Fruit fly (Drosophila melanogaster): ENCODE data around the gene SPE.

The SPE gene

DNA sequence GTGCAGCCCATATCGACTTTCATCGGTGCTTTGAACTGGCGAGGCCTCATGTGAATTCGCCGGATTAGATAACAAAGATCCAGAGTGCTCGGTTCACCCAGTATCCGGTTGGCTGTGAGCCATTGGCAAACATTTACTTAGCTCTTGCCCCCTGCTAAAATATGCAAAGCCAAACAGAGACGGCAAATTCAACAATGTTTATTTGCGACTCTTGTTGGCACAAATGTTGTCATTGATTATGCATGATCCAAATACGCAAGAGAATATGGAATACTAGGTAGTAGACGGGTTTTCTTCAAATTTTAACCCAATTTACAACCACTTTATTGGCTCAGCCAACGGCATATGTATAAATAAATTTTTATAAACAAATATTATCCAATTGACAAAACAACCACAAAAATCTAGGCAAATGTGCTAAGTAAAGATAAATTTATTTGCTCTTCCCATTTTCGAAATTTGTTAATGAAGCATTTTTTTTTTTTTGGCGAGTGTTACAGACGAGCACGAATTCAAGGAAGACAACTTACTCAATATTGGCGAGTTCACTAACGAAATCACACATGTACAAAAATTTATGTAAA is 33.4 kb upstream of the SPE start (continued):
- no peak for TF ChIP-seq vnd (GFP tag; IDR thresholded peaks at IDR 0.05; ENCODE audit: partially characterized antibody)
- peak; percentile 86 for TF ChIP-seq mirr (GFP tag; optimal IDR thresholded peaks at IDR 0.05)
- TF ChIP-seq unc-4 (GFP tag; IDR thresholded peaks at IDR 0.05; ENCODE audit: partially characterized antibody), result no peak
- TF ChIP-seq Drgx (GFP tag; IDR thresholded peaks at IDR 0.05), result no peak
- peak; percentile 97 for TF ChIP-seq Med (GFP tag)
- TF ChIP-seq CG1832 (GFP tag; optimal IDR thresholded peaks at IDR 0.05), result no peak
- peak; percentile 36 to 59 for TF ChIP-seq dpn (GFP tag; optimal IDR thresholded peaks at IDR 0.05)
- peak; percentile 25 for TF ChIP-seq CG17359 (tag; optimal IDR thresholded peaks at IDR 0.05)
- peak; percentile 18 for TF ChIP-seq CG13424 (tag; optimal IDR thresholded peaks at IDR 0.05)
- no peak for TF ChIP-seq Hmx (GFP tag; optimal IDR thresholded peaks at IDR 0.05)
- TF ChIP-seq CG8388 (GFP tag; optimal IDR thresholded peaks at IDR 0.05), result no peak
- peak; percentile 43 for TF ChIP-seq Hand (GFP tag; optimal IDR thresholded peaks at IDR 0.05)
- TF ChIP-seq inv (GFP tag; IDR thresholded peaks at IDR 0.05; ENCODE audit: partially characterized antibody), result no peak
- TF ChIP-seq CG12391 (tag; optimal IDR thresholded peaks at IDR 0.05), result no peak
- TF ChIP-seq ase (GFP tag; IDR thresholded peaks at IDR 0.05), result no peak
- TF ChIP-seq Fer2 (tag; optimal IDR thresholded peaks at IDR 0.05), result peak; percentile 41
- TF ChIP-seq tap (tag; optimal IDR thresholded peaks at IDR 0.05), result no peak
- peak; percentile 40 for TF ChIP-seq dmrt99B (tag; optimal IDR thresholded peaks at IDR 0.05)
- peak; percentile 2 for TF ChIP-seq pzg (GFP tag; optimal IDR thresholded peaks at IDR 0.05)
- TF ChIP-seq Camta (GFP tag; optimal IDR thresholded peaks at IDR 0.05), result peak; percentile 31
- no peak; the same call in 1 of the 2 replicates for TF ChIP-seq HLH3B (GFP tag; IDR thresholded peaks at IDR 0.05)
- no peak for TF ChIP-seq ab (GFP tag; optimal IDR thresholded peaks at IDR 0.05)
- peak; percentile 37; the same call in 1 of the 3 replicates for TF ChIP-seq CG7357 (GFP tag; IDR thresholded peaks at IDR 0.05)
- TF ChIP-seq HLH54F (GFP tag; optimal IDR thresholded peaks at IDR 0.05), result peak; percentile 31
- TF ChIP-seq so (GFP tag; IDR thresholded peaks at IDR 0.05), result peak; percentile 62; the same call in 2 of the 3 replicates
- peak; percentile 81 for TF ChIP-seq rib (GFP tag; IDR thresholded peaks at IDR 0.05)
- peak; percentile 51 for TF ChIP-seq D19B (GFP tag; optimal IDR thresholded peaks at IDR 0.05)
- TF ChIP-seq CG4730 (GFP tag; IDR thresholded peaks at IDR 0.05), result peak; percentile 47; the same call in 1 of the 2 replicates
- no peak for TF ChIP-seq Tbp (GFP tag; optimal IDR thresholded peaks at IDR 0.05)
- TF ChIP-seq HmgD (GFP tag; optimal IDR thresholded peaks at IDR 0.05), result no peak
- TF ChIP-seq CG14710 (tag; optimal IDR thresholded peaks at IDR 0.05), result no peak
- TF ChIP-seq en (GFP tag; optimal IDR thresholded peaks at IDR 0.05), result no peak
- peak; percentile 39; the same call in 1 of the 2 replicates for TF ChIP-seq al (GFP tag; IDR thresholded peaks at IDR 0.05)
- TF ChIP-seq Gsc (GFP tag; IDR thresholded peaks at IDR 0.05), result no peak
- TF ChIP-seq Ets97D (GFP tag; optimal IDR thresholded peaks at IDR 0.05), result no peak
- no peak for TF ChIP-seq Rx (GFP tag; IDR thresholded peaks at IDR 0.05)
- peak; percentile 67 for TF ChIP-seq CG11696 (GFP tag; IDR thresholded peaks at IDR 0.05)
- TF ChIP-seq lov (optimal IDR thresholded peaks at IDR 0.05), result no peak
- TF ChIP-seq lov (GFP tag; IDR thresholded peaks at IDR 0.05), result no peak
- TF ChIP-seq ind (GFP tag; optimal IDR thresholded peaks at IDR 0.05), result peak; percentile 23
- TF ChIP-seq BtbVII (GFP tag; optimal IDR thresholded peaks at IDR 0.05), result peak; percentile 85
- peak; percentile 36; the same call in 1 of the 2 replicates for TF ChIP-seq CG10366 (GFP tag; IDR thresholded peaks at IDR 0.05)
- TF ChIP-seq CG12299 (tag; optimal IDR thresholded peaks at IDR 0.05), result no peak
- 0 out of 2 replicates have a peak, but pooled peaks have one; percentile 16 for TF ChIP-seq sens-2 (GFP tag; IDR thresholded peaks at IDR 0.05)
- TF ChIP-seq sima (GFP tag; optimal IDR thresholded peaks at IDR 0.05), result no peak
- TF ChIP-seq CG14441 (GFP tag; IDR thresholded peaks at IDR 0.05), result peak; percentile 57; the same call in 1 of the 2 replicates
- TF ChIP-seq Nf-YC (tag; optimal IDR thresholded peaks at IDR 0.05), result peak; percentile 34
- TF ChIP-seq CG6683 (GFP tag; optimal IDR thresholded peaks at IDR 0.05), result peak; percentile 69
- peak; percentile 72 for TF ChIP-seq bcd (GFP tag; optimal IDR thresholded peaks at IDR 0.05)
- TF ChIP-seq CG2678 (tag; optimal IDR thresholded peaks at IDR 0.05), result peak; percentile 79
- TF ChIP-seq CG11247 (GFP tag; IDR thresholded peaks at IDR 0.05), result peak; percentile 78
